Fruit fly (Drosophila melanogaster): ENCODE measurements around the gene CG6766.

dm6 chr2L:11990458-11991065 is 49.9 kb downstream of the CG6766 start, which contains the start of gene escl:
- TF ChIP-seq CG8632 (GFP tag; optimal IDR thresholded peaks at IDR 0.05) (no peak), Eip75B (GFP tag; optimal IDR thresholded peaks at IDR 0.05) (no peak), CG7368 (GFP tag; optimal IDR thresholded peaks at IDR 0.05) (no peak), Eip93F (GFP tag; optimal IDR thresholded peaks at IDR 0.05) (no peak), fkh (GFP tag; optimal IDR thresholded peaks at IDR 0.05) (peak; percentile 78), Ets96B (tag; optimal IDR thresholded peaks at IDR 0.05) (no peak)
